Fruit fly (Drosophila melanogaster) whole organism, adult: ENCODE measurements around the gene CG6230.

Experiments
- CG11617 ChIP-seq: fragments of 200-800 bp; sonication (Bioruptor generic); optimal IDR thresholded peaks from 2 replicates; lab custom pipeline; 2017; ENCODE audit warnings: mild to moderate bottlenecking, missing biosample characterization, missing genetic modification reagents, missing genetic modification characterization
- CG12768 ChIP-seq: fragments of 200-800 bp; sonication (Bioruptor generic); optimal IDR thresholded peaks from 2 replicates; lab custom pipeline; 2017; ENCODE audit warnings: missing biosample characterization, missing genetic modification characterization, mild to moderate bottlenecking, moderate library complexity, missing genetic modification reagents
- CG14711 ChIP-seq: fragments of 200-800 bp; sonication (Bioruptor generic); optimal IDR thresholded peaks from 2 replicates; lab custom pipeline; 2018; ENCODE audit warnings: missing biosample characterization, mild to moderate bottlenecking, missing genetic modification characterization, moderate library complexity
- CG1620 ChIP-seq: fragments of 200-800 bp; sonication (Bioruptor generic); optimal IDR thresholded peaks from 2 replicates; lab custom pipeline; 2016; ENCODE audit warnings: missing biosample characterization, missing genetic modification characterization
- CG33017 ChIP-seq: fragments of 200-800 bp; sonication (Bioruptor generic); optimal IDR thresholded peaks from 2 replicates; lab custom pipeline; 2018; ENCODE audit warnings: missing biosample characterization, mild to moderate bottlenecking, missing genetic modification characterization, moderate library complexity
- CG5204 ChIP-seq: fragments of 200-800 bp; sonication (Bioruptor generic); optimal IDR thresholded peaks from 2 replicates; lab custom pipeline; 2016; ENCODE audit warnings: missing biosample characterization, missing genetic modification characterization
- CG7045 ChIP-seq: fragments of 200-800 bp; sonication (Bioruptor generic); optimal IDR thresholded peaks from 2 replicates; lab custom pipeline; 2017; ENCODE audit warnings: missing biosample characterization, mild to moderate bottlenecking, missing genetic modification characterization
- CG7101 ChIP-seq: fragments of 200-800 bp; sonication (Bioruptor generic); optimal IDR thresholded peaks from 2 replicates; lab custom pipeline; 2018; ENCODE audit warnings: missing biosample characterization, mild to moderate bottlenecking, missing genetic modification characterization, moderate library complexity
- Clk ChIP-seq: fragments of 200-800 bp; sonication (Bioruptor generic); optimal IDR thresholded peaks from 2 replicates; lab custom pipeline; 2017; ENCODE audit warnings: missing biosample characterization, missing genetic modification characterization
- Crg-1 ChIP-seq: fragments of 200-800 bp; sonication (Bioruptor generic); optimal IDR thresholded peaks from 2 replicates; lab custom pipeline; 2016; ENCODE audit warnings: missing biosample characterization, missing genetic modification characterization
- Hr96 ChIP-seq: fragments of 200-800 bp; sonication (Bioruptor generic); optimal IDR thresholded peaks from 2 replicates; lab custom pipeline; 2016; ENCODE audit warnings: missing biosample characterization, missing genetic modification characterization
- Mnt ChIP-seq: fragments of 200-800 bp; sonication (Bioruptor generic); optimal IDR thresholded peaks from 2 replicates; lab custom pipeline; 2016; ENCODE audit warnings: missing biosample characterization, mild to moderate bottlenecking, missing genetic modification characterization
- bab1 ChIP-seq: fragments of 200-800 bp; sonication (Bioruptor generic); optimal IDR thresholded peaks from 3 replicates; lab custom pipeline; 2019; ENCODE audit warnings: missing biosample characterization, mild to moderate bottlenecking, missing genetic modification characterization, moderate library complexity
- cic ChIP-seq: fragments of 200-800 bp; sonication (Bioruptor generic); optimal IDR thresholded peaks from 2 replicates; lab custom pipeline; 2017; ENCODE audit warnings: missing biosample characterization, mild to moderate bottlenecking, missing genetic modification characterization, moderate library complexity
- cnc ChIP-seq, 2 experiments: fragments of >200 bp; optimal IDR thresholded peaks; 2 replicates each; lab custom pipeline; 2017
- kay ChIP-seq: fragments of 200-800 bp; sonication (Bioruptor generic); peaks from one replicate; lab custom pipeline; 2016; ENCODE audit warnings: missing biosample characterization, missing genetic modification characterization, borderline replicate concordance
- ovo ChIP-seq: fragments of 200-800 bp; sonication (Bioruptor generic); optimal IDR thresholded peaks from 2 replicates; lab custom pipeline; 2016; ENCODE audit warnings: missing biosample characterization, missing genetic modification characterization
- pad ChIP-seq: fragments of 200-800 bp; sonication (Bioruptor generic); optimal IDR thresholded peaks from 3 replicates; lab custom pipeline; 2017; ENCODE audit warnings: missing biosample characterization, missing genetic modification characterization, mild to moderate bottlenecking, moderate library complexity, missing genetic modification reagents
- tj ChIP-seq: fragments of 200-800 bp; sonication (Bioruptor generic); optimal IDR thresholded peaks from 3 replicates; lab custom pipeline; 2017; ENCODE audit warnings: missing biosample characterization, mild to moderate bottlenecking, missing genetic modification characterization, moderate library complexity
- toe ChIP-seq: fragments of 200-800 bp; sonication (Bioruptor generic); optimal IDR thresholded peaks from 2 replicates; lab custom pipeline; 2016; ENCODE audit warnings: missing biosample characterization, missing genetic modification characterization

Gene CG6230

dm6 chr2L:11145317-11145716 is 25.2 kb upstream of the CG6230 start, which contains the start of gene CG31867:
Gene CG31867 (minus strand): TSS chr2L:11145417.
- no peak for TF ChIP-seq Mnt
- no peak for TF ChIP-seq cic (GFP tag; lab: Kevin White, UChicago)
- TF ChIP-seq ovo (GFP tag; lab: Kevin White, UChicago), result no peak
- TF ChIP-seq CG7101 (tag; lab: Kevin White, UChicago), result no peak
- no peak for TF ChIP-seq CG12768
- no peak for TF ChIP-seq Crg-1 (GFP tag; lab: Kevin White, UChicago)
- no peak for TF ChIP-seq CG33017
- no peak for TF ChIP-seq tj (GFP tag; lab: Kevin White, UChicago)
- no peak for TF ChIP-seq CG11617 (GFP tag; lab: Kevin White, UChicago)
- no peak for TF ChIP-seq CG5204 (GFP tag; lab: Kevin White, UChicago)
- no peak for TF ChIP-seq bab1 (GFP tag; lab: Kevin White, UChicago)
- no peak for TF ChIP-seq CG1620 (GFP tag; lab: Kevin White, UChicago)

- no peak for TF ChIP-seq CG12768
Measured at dm6 chr2L:11136093-11136492, 16.0 kb upstream of the CG6230 start, which contains the start of gene hgo. Gene hgo (plus strand): TSS chr2L:11136393.

DNA sequence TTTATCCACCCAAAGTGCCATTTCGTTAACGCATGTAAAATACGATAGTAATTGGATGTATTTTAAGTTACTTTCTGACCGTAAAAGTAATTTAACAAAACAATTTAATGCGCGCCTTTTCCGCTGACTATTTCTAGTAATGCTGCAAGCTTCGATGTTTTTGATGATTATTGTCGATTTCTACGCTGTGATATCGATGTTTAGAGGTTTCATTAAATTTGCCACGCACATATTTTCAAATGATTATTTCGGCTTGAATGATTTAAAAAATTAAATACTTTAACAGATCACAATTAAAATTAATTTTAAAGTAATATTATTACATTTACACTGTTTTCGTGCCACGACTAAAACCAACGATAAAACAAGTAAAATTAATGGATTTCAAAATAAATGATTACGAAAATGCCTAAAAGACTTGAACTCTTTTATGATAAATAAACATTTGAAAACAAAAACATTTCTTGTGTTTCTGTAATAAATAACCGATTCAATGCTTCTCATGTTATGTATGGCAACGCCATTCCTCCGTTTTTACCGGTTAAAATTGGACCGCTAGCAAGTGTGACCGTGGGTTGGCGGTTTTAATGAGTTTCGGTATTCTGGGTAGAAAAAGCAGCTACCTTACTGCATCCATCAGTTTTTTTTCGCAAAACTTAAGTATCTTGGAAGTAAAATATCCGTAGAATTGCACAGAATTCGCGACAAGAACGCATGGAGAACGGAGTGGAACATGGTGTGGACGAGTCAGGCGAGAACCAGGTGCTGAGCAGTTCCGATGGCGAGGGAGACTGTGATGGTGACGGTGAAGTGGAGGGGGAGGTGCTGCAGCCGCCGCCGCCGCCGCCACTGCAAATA is 10.3 kb upstream of the CG6230 start, which contains the start of the genes RfC38 and CG4751:
Gene RfC38 (minus strand): TSS at position 495 of the 858 bp plus-strand sequence.
Gene CG4751 (plus strand): TSS at position 587 of the 858 bp plus-strand sequence.
- no peak for TF ChIP-seq Clk (GFP tag; lab: Kevin White, UChicago)
- TF ChIP-seq CG14711, result no peak
- TF ChIP-seq pad (GFP tag; lab: Kevin White, UChicago), result no peak
- TF ChIP-seq CG12768, result no peak
- peak; percentile 10 for TF ChIP-seq bab1 (GFP tag; lab: Kevin White, UChicago)
- TF ChIP-seq CG33017, result no peak
- TF ChIP-seq Mnt, result no peak
- no peak for TF ChIP-seq tj (GFP tag; lab: Kevin White, UChicago)
- no peak for TF ChIP-seq CG7045 (GFP tag; lab: Kevin White, UChicago)
- peak; percentile 37 for TF ChIP-seq CG11617 (GFP tag; lab: Kevin White, UChicago)
- peak; percentile 19 for TF ChIP-seq CG7101 (tag; lab: Kevin White, UChicago)
- peak; percentile 74 for TF ChIP-seq kay
- TF ChIP-seq cnc (optimal IDR thresholded peaks at IDR 0.05; lab: Kevin White, UChicago), result no peak
- no peak for TF ChIP-seq CG5204 (GFP tag; lab: Kevin White, UChicago)
- TF ChIP-seq ovo (GFP tag; lab: Kevin White, UChicago), result peak; percentile 46
- no peak for TF ChIP-seq CG1620 (GFP tag; lab: Kevin White, UChicago)
- peak; percentile 15 for TF ChIP-seq toe (GFP tag; lab: Kevin White, UChicago)
- no peak for TF ChIP-seq Hr96 (GFP tag; lab: Kevin White, UChicago)
- no peak for TF ChIP-seq Crg-1 (GFP tag; lab: Kevin White, UChicago)
- no peak for TF ChIP-seq cic (GFP tag; lab: Kevin White, UChicago)

dm6 chr2L:11123499-11123898 is 3.4 kb upstream of the CG6230 start, which contains the start of the genes Csl4 and Nup160:
Gene Csl4 (minus strand): TSS chr2L:11123567.
Gene Nup160 (plus strand): TSS chr2L:11123777.
- TF ChIP-seq Crg-1 (GFP tag; lab: Kevin White, UChicago) (peak; percentile 89), cic (GFP tag; lab: Kevin White, UChicago) (peak; percentile 13), CG7101 (tag; lab: Kevin White, UChicago) (peak; percentile 86), cnc (optimal IDR thresholded peaks at IDR 0.05; lab: Kevin White, UChicago) (no peak), CG12768 (peak; percentile 80), pad (GFP tag; lab: Kevin White, UChicago) (peak; percentile 66), ovo (GFP tag; lab: Kevin White, UChicago) (peak; percentile 54), CG33017 (peak; percentile 74), Mnt (peak; percentile 99), CG11617 (GFP tag; lab: Kevin White, UChicago) (peak; percentile 78), Hr96 (GFP tag; lab: Kevin White, UChicago) (peak; percentile 82), CG5204 (GFP tag; lab: Kevin White, UChicago) (no peak), CG1620 (GFP tag; lab: Kevin White, UChicago) (peak; percentile 87), tj (GFP tag; lab: Kevin White, UChicago) (peak; percentile 44), Clk (GFP tag; lab: Kevin White, UChicago) (no peak), kay (no peak), CG7045 (GFP tag; lab: Kevin White, UChicago) (peak; percentile 30), bab1 (GFP tag; lab: Kevin White, UChicago) (peak; percentile 86), toe (GFP tag; lab: Kevin White, UChicago) (no peak), CG14711 (peak; percentile 77)

DNA sequence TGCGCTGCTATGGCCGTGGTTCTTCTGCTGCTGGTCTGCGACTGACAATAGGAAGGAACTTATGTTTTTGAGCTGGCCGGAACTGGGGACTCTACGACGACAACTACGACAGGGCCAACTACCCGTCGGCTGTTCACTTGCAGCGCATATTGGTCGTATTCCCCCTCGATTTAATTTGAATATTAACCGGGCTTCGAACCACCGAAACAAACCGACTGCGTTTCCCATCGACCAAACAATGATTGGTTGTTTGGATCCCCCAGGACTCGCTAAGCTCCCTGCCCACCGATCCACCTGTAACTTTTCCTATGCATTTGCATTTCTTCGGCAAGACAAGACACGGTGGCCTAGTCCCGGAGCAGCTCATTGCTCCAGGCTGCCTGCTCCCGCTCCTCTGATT is 1.5 kb upstream of the CG6230 start, which contains the start of gene Dnaaf4:
Gene Dnaaf4 (minus strand): TSS at position 101 of the 400 bp plus-strand sequence.
- TF ChIP-seq CG7045 (GFP tag; lab: Kevin White, UChicago), result no peak
- TF ChIP-seq CG33017, result no peak
- no peak for TF ChIP-seq kay
- TF ChIP-seq Mnt, result no peak
- TF ChIP-seq CG12768, result no peak
- no peak for TF ChIP-seq cnc (optimal IDR thresholded peaks at IDR 0.05; lab: Kevin White, UChicago)
- no peak for TF ChIP-seq CG1620 (GFP tag; lab: Kevin White, UChicago)
- TF ChIP-seq ovo (GFP tag; lab: Kevin White, UChicago), result no peak
- TF ChIP-seq Crg-1 (GFP tag; lab: Kevin White, UChicago), result no peak
- TF ChIP-seq CG5204 (GFP tag; lab: Kevin White, UChicago), result no peak
- no peak for TF ChIP-seq Hr96 (GFP tag; lab: Kevin White, UChicago)
